Worm (Caenorhabditis elegans): ENCODE data around the gene R11D1.3.

DNA sequence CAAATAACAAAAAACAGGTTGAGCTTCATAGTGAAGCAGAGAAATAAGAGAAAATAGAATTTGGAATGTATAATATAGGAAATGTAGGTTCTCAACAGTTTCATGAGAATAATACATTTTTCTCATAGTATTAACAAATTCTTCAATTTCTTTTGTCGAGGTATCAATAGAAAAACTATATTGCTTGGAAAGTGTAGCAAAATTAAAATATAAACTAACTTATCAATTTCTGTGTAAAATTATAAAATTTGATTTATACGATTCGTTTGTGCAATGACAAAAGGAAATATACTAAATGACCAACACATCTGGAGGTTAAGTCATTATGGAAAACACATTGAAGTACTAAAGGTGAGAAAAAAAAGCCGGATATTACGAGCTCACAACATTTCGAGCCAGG lies 50.3 kb downstream of the R11D1.3 start, which contains the start of gene W05B10.3:
- TF ChIP-seq him-1 (tag; optimal IDR thresholded peaks at IDR 0.05) (no peak), dao-5 (tag; optimal IDR thresholded peaks at IDR 0.05) (no peak)

Data from whole organism, L4/young adult.